Worm (Caenorhabditis elegans) whole organism, L2 larva: ENCODE data around the gene H38K22.9.

Experiments
- C34F6.9 ChIP-seq: fragments of 150-350 bp; optimal IDR thresholded peaks from 2 replicates; lab custom pipeline; 2014; ENCODE audit warnings: missing biosample characterization, missing genetic modification characterization
- F13H6.1 ChIP-seq: sonication (generic microtip); optimal IDR thresholded peaks from 2 replicates; lab custom pipeline; 2016; ENCODE audit warnings: missing genetic modification characterization, missing compliant biosample characterization
- R02D3.7 ChIP-seq: fragments of 150-350 bp; optimal IDR thresholded peaks from 2 replicates; lab custom pipeline; 2014; ENCODE audit warnings: missing biosample characterization, missing genetic modification characterization
- Y55F3AM.14 ChIP-seq: fragments of 200-800 bp; sonication (Bioruptor generic); optimal IDR thresholded peaks from 2 replicates; lab custom pipeline; 2018; ENCODE audit warnings: mild to moderate bottlenecking, missing genetic modification characterization, missing compliant biosample characterization
- ZK546.5 ChIP-seq: sonication (generic microtip); optimal IDR thresholded peaks from 2 replicates; lab custom pipeline; 2017; ENCODE audit warnings: missing biosample characterization, missing genetic modification characterization
- alr-1 ChIP-seq: fragments of 150-350 bp; optimal IDR thresholded peaks from 2 replicates; lab custom pipeline; 2014; ENCODE audit warnings: missing biosample characterization, missing genetic modification characterization
- aly-2 ChIP-seq: fragments of 150-350 bp; optimal IDR thresholded peaks from 2 replicates; lab custom pipeline; 2014; ENCODE audit warnings: missing biosample characterization, missing genetic modification characterization
- ama-1 ChIP-seq: fragments of 150-350 bp; optimal IDR thresholded peaks from 2 replicates; lab custom pipeline; 2018; ENCODE audit warnings: inconsistent platforms
- blmp-1 ChIP-seq: sonication (generic microtip); optimal IDR thresholded peaks from 2 replicates; lab custom pipeline; 2017; ENCODE audit warnings: missing genetic modification characterization, mild to moderate bottlenecking, missing compliant biosample characterization, antibody characterized with exemption, moderate library complexity; ENCODE audit not compliant: insufficient read depth
- ceh-16 ChIP-seq: fragments of 150-350 bp; optimal IDR thresholded peaks from 2 replicates; lab custom pipeline; 2014; ENCODE audit warnings: missing biosample characterization, missing genetic modification characterization
- ceh-82 ChIP-seq: fragments of 150-350 bp; optimal IDR thresholded peaks from 2 replicates; lab custom pipeline; 2014; ENCODE audit warnings: missing biosample characterization, missing genetic modification characterization
- crh-2 ChIP-seq: sonication (generic microtip); optimal IDR thresholded peaks from 2 replicates; lab custom pipeline; 2017; ENCODE audit warnings: missing biosample characterization, missing genetic modification characterization
- dmd-4 ChIP-seq: sonication (generic microtip); optimal IDR thresholded peaks from 2 replicates; lab custom pipeline; 2017; ENCODE audit warnings: missing biosample characterization, missing genetic modification characterization
- egl-27 ChIP-seq: sonication (generic microtip); optimal IDR thresholded peaks from 3 replicates; lab custom pipeline; 2017; ENCODE audit warnings: missing biosample characterization, missing genetic modification reagents, missing genetic modification characterization
- elt-1 ChIP-seq: fragments of 150-350 bp; optimal IDR thresholded peaks from 2 replicates; lab custom pipeline; 2014; ENCODE audit warnings: missing biosample characterization, missing genetic modification characterization
- elt-3 ChIP-seq: sonication (generic microtip); optimal IDR thresholded peaks from 2 replicates; lab custom pipeline; 2017; ENCODE audit warnings: missing biosample characterization, missing genetic modification characterization
- fos-1 ChIP-seq: fragments of 150-350 bp; optimal IDR thresholded peaks from 2 replicates; lab custom pipeline; 2014; ENCODE audit warnings: missing biosample characterization, missing genetic modification characterization
- gmeb-1 ChIP-seq: fragments of 150-350 bp; optimal IDR thresholded peaks from 2 replicates; lab custom pipeline; 2014; ENCODE audit warnings: missing biosample characterization, missing genetic modification characterization
- lin-11 ChIP-seq: fragments of 150-350 bp; sonication (generic microtip); optimal IDR thresholded peaks from 2 replicates; lab custom pipeline; 2014; ENCODE audit warnings: missing biosample characterization, missing genetic modification characterization, inconsistent platforms, mixed read lengths
- lin-13 ChIP-seq: fragments of 150-350 bp; optimal IDR thresholded peaks from 2 replicates; lab custom pipeline; 2014; ENCODE audit warnings: missing biosample characterization, missing genetic modification reagents, missing genetic modification characterization
- lin-39 ChIP-seq: fragments of 150-350 bp; optimal IDR thresholded peaks from 2 replicates; lab custom pipeline; 2014; ENCODE audit warnings: missing biosample characterization, missing genetic modification reagents, missing genetic modification characterization
- lsy-2 ChIP-seq, 2 experiments: fragments of 150-350 bp in 1 of 2; sonication (generic microtip) in 1 of 2; optimal IDR thresholded peaks; 2 replicates each; lab custom pipeline; 2014 to 2017; ENCODE audit warnings: missing biosample characterization in 2 of 2, missing genetic modification characterization in 2 of 2
- mab-5 ChIP-seq: fragments of 150-350 bp; optimal IDR thresholded peaks from 2 replicates; lab custom pipeline; 2014; ENCODE audit warnings: missing biosample characterization, missing genetic modification characterization
- mbf-1 ChIP-seq: sonication (generic microtip); optimal IDR thresholded peaks from 2 replicates; lab custom pipeline; 2017; ENCODE audit warnings: missing biosample characterization, missing genetic modification characterization
- mdl-1 ChIP-seq, 2 experiments: fragments of 150-350 bp in 1 of 2; sonication (generic microtip) in 1 of 2; optimal IDR thresholded peaks; 2 replicates each; lab custom pipeline; 2017; ENCODE audit warnings: missing biosample characterization in 2 of 2, missing genetic modification characterization in 2 of 2
- nhr-10 ChIP-seq: sonication (generic microtip); optimal IDR thresholded peaks from 2 replicates; lab custom pipeline; 2017; ENCODE audit warnings: missing biosample characterization, missing genetic modification characterization
- nhr-11 ChIP-seq: fragments of 150-350 bp; optimal IDR thresholded peaks from 2 replicates; lab custom pipeline; 2014; ENCODE audit warnings: missing biosample characterization, missing genetic modification characterization
- nhr-12 ChIP-seq: fragments of 150-350 bp; optimal IDR thresholded peaks from 2 replicates; lab custom pipeline; 2014; ENCODE audit warnings: missing biosample characterization, missing genetic modification characterization
- nhr-129 ChIP-seq: fragments of 150-350 bp; optimal IDR thresholded peaks from 2 replicates; lab custom pipeline; 2014; ENCODE audit warnings: missing biosample characterization, missing genetic modification characterization
- nhr-21 ChIP-seq: fragments of 150-350 bp; optimal IDR thresholded peaks from 2 replicates; lab custom pipeline; 2014; ENCODE audit warnings: missing biosample characterization, missing genetic modification characterization
- nhr-23 ChIP-seq: fragments of 150-350 bp; optimal IDR thresholded peaks from 2 replicates; lab custom pipeline; 2014; ENCODE audit warnings: missing biosample characterization, missing genetic modification reagents, missing genetic modification characterization
- nhr-237 ChIP-seq: fragments of 150-350 bp; optimal IDR thresholded peaks from 2 replicates; lab custom pipeline; 2014; ENCODE audit warnings: missing biosample characterization, missing genetic modification characterization
- nhr-25 ChIP-seq: fragments of 150-350 bp; sonication (generic microtip); optimal IDR thresholded peaks from 3 replicates; lab custom pipeline; 2014; ENCODE audit warnings: missing biosample characterization, missing genetic modification characterization
- nhr-6 ChIP-seq: fragments of 150-350 bp; optimal IDR thresholded peaks from 2 replicates; lab custom pipeline; 2014; ENCODE audit warnings: missing biosample characterization, missing genetic modification characterization
- nhr-77 ChIP-seq: fragments of 150-350 bp; optimal IDR thresholded peaks from 2 replicates; lab custom pipeline; 2014; ENCODE audit warnings: missing biosample characterization, missing genetic modification characterization
- peb-1 ChIP-seq: fragments of 150-350 bp; optimal IDR thresholded peaks from 2 replicates; lab custom pipeline; 2014; ENCODE audit warnings: missing biosample characterization, missing genetic modification characterization
- sem-4 ChIP-seq: fragments of 150-350 bp; optimal IDR thresholded peaks from 2 replicates; lab custom pipeline; 2014; ENCODE audit warnings: missing biosample characterization, missing genetic modification reagents, missing genetic modification characterization
- skn-1 ChIP-seq: sonication (generic microtip); optimal IDR thresholded peaks from 2 replicates; lab custom pipeline; 2017; ENCODE audit warnings: missing biosample characterization, missing genetic modification characterization
- sma-3 ChIP-seq: sonication (generic microtip); optimal IDR thresholded peaks from 2 replicates; lab custom pipeline; 2016; ENCODE audit warnings: missing genetic modification reagents, missing genetic modification characterization, missing compliant biosample characterization
- sma-9 ChIP-seq, 2 experiments: fragments of 150-350 bp in 1 of 2; sonication (generic microtip) in 1 of 2; optimal IDR thresholded peaks; 2 replicates each; lab custom pipeline; 2014 to 2016; ENCODE audit warnings: missing genetic modification characterization in 2 of 2, mild to moderate bottlenecking in 1 of 2, missing biosample characterization in 1 of 2, missing compliant biosample characterization in 1 of 2, missing genetic modification reagents in 1 of 2, moderate library complexity in 1 of 2
- snpc-4 ChIP-seq: fragments of 150-350 bp; optimal IDR thresholded peaks from 2 replicates; lab custom pipeline; 2014; ENCODE audit warnings: missing biosample characterization, missing genetic modification characterization
- unc-39 ChIP-seq: fragments of 150-350 bp; optimal IDR thresholded peaks from 2 replicates; lab custom pipeline; 2014; ENCODE audit warnings: missing biosample characterization, missing genetic modification characterization
- unc-55 ChIP-seq: fragments of 150-350 bp; sonication (generic microtip); optimal IDR thresholded peaks from 3 replicates; lab custom pipeline; 2014; ENCODE audit warnings: missing biosample characterization, missing genetic modification reagents, missing genetic modification characterization
- unc-62 ChIP-seq: fragments of 150-350 bp; optimal IDR thresholded peaks from 2 replicates; lab custom pipeline; 2014; ENCODE audit warnings: missing biosample characterization, missing genetic modification reagents, missing genetic modification characterization
- zag-1 ChIP-seq: fragments of 150-350 bp; optimal IDR thresholded peaks from 2 replicates; lab custom pipeline; 2014; ENCODE audit warnings: missing biosample characterization, missing genetic modification characterization
- ztf-1 ChIP-seq: fragments of 200-800 bp; sonication (Bioruptor generic); conservative IDR thresholded peaks from 2 replicates; pipeline ENCODE4 v1.3.6; 2022; ENCODE audit warnings: missing genetic modification characterization, missing compliant biosample characterization
- ztf-11 ChIP-seq: sonication (generic microtip); optimal IDR thresholded peaks from 2 replicates; lab custom pipeline; 2017; ENCODE audit warnings: missing biosample characterization, missing genetic modification characterization
- ztf-4 ChIP-seq: fragments of 150-350 bp; optimal IDR thresholded peaks from 2 replicates; lab custom pipeline; 2014; ENCODE audit warnings: missing biosample characterization, missing genetic modification characterization

H38K22.9 gene

DNA sequence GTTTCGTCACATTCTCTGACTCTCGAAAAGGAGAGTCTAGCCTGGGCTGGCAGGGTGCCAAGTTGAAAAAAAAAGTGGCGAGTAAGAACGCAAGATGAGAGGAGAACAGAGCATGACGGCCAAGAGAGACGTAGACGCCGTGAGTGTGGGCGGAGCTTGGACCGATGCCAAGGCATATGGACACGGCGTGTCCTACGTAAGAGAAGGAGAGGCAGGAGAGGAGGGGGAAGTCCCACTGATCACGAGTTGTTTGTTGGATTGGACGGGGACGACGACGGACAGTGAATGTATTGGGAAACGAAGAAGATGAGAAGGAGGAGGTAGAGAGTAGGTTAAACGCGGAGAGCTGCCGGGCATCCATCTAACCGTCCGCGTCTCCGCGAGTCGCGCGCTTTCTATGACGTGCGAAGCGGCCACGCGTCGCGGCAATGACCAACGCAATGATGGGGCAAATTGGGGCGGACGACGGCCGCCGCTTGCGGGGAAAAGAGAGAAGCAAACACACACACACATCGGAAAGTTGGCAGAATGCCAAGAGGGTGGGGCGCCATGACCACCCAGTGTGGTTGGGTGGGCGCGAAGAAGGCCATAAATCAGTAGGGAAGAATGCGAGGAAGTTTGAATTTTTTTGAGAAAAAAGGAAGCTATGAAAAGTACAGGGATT is 41.9 kb upstream of the H38K22.9 start:
- TF ChIP-seq elt-1 (tag; lab: Kevin White, UChicago) (peak; percentile 30), snpc-4 (tag; lab: Kevin White, UChicago) (peak; percentile 91), egl-27 (tag; lab: Kevin White, UChicago) (peak; percentile 98), blmp-1 (peak; percentile 82), skn-1 (tag; lab: Kevin White, UChicago) (peak; percentile 54), unc-62 (GFP tag; lab: Kevin White, UChicago) (peak; percentile 85), lin-39 (tag; lab: Kevin White, UChicago) (peak; percentile 69), lin-11 (peak; percentile 95), dmd-4 (peak; percentile 15), gmeb-1 (tag; lab: Kevin White, UChicago) (peak; percentile 78), ztf-4 (tag; lab: Kevin White, UChicago) (peak; percentile 97), unc-55 (peak; percentile 87), nhr-11 (tag; lab: Kevin White, UChicago) (peak; percentile 70), fos-1 (tag; lab: Kevin White, UChicago) (peak; percentile 94), nhr-25 (tag; lab: Kevin White, UChicago) (peak; percentile 98), mbf-1 (tag; lab: Kevin White, UChicago) (no peak), nhr-10 (tag; lab: Kevin White, UChicago) (peak; percentile 66), sma-9 (GFP tag; optimal IDR thresholded peaks at IDR 0.05; lab: Kevin White, UChicago) (peak; percentile 100), sma-9 (tag; optimal IDR thresholded peaks at IDR 0.05; lab: Kevin White, UChicago) (peak; percentile 97), nhr-237 (tag; lab: Kevin White, UChicago) (peak; percentile 58), ztf-1 (GFP tag; lab: Robert Waterston, UW) (no peak), nhr-12 (tag; lab: Kevin White, UChicago) (peak; percentile 67), mdl-1 (tag; optimal IDR thresholded peaks at IDR 0.05; lab: Kevin White, UChicago) (peak; percentile 94 to 97), ama-1 (lab: Kevin White, UChicago) (no peak), R02D3.7 (tag; lab: Kevin White, UChicago) (peak; percentile 3), nhr-21 (peak; percentile 99), unc-39 (tag; lab: Kevin White, UChicago) (no peak), ceh-16 (tag; lab: Kevin White, UChicago) (peak; percentile 93), Y55F3AM.14 (GFP tag; lab: Kevin White, UChicago) (peak; percentile 99), lin-13 (GFP tag; lab: Kevin White, UChicago) (peak; percentile 94), nhr-129 (tag; lab: Kevin White, UChicago) (peak; percentile 96), ztf-11 (tag; lab: Kevin White, UChicago) (peak; percentile 55), zag-1 (tag; lab: Kevin White, UChicago) (peak; percentile 95), crh-2 (tag; lab: Kevin White, UChicago) (peak; percentile 97), nhr-77 (tag; lab: Kevin White, UChicago) (peak; percentile 27), sem-4 (tag; lab: Kevin White, UChicago) (peak; percentile 99), C34F6.9 (tag; lab: Kevin White, UChicago) (peak; percentile 96), nhr-6 (tag; lab: Kevin White, UChicago) (peak; percentile 96), aly-2 (tag; lab: Kevin White, UChicago) (no peak), sma-3 (peak; percentile 99), alr-1 (no peak), nhr-23 (tag; lab: Kevin White, UChicago) (no peak), peb-1 (tag; lab: Kevin White, UChicago) (peak; percentile 90), ZK546.5 (tag; lab: Kevin White, UChicago) (peak; percentile 57), elt-3 (tag; lab: Kevin White, UChicago) (no peak), lsy-2 (tag; optimal IDR thresholded peaks at IDR 0.05; lab: Kevin White, UChicago) (peak; percentile 86 to 95), F13H6.1 (tag; lab: Kevin White, UChicago) (peak; percentile 100), ceh-82 (tag; lab: Kevin White, UChicago) (peak; percentile 74), mab-5 (peak; percentile 93)
